Worm (Caenorhabditis elegans) whole organism, late embryonic: Measurements from ENCODE around the gene Y16B4A.2.
A peak's percentile ranks its signal among the peaks of the same experiment; 100 is the strongest.

Experiments used
- F13H6.1 ChIP-seq: sonication (generic microtip); optimal IDR thresholded peaks from 2 replicates; lab custom pipeline; 2016; ENCODE audit warnings: missing genetic modification characterization, missing compliant biosample characterization
- K02D7.2 ChIP-seq: sonication (generic microtip); optimal IDR thresholded peaks from 2 replicates; lab custom pipeline; 2017; ENCODE audit warnings: mild to moderate bottlenecking, missing genetic modification characterization, missing compliant biosample characterization
- K09A11.1 ChIP-seq: sonication (generic microtip); optimal IDR thresholded peaks from 2 replicates; lab custom pipeline; 2017; ENCODE audit warnings: antibody characterized with exemption, mild to moderate bottlenecking, missing genetic modification characterization, missing compliant biosample characterization; ENCODE audit not compliant: insufficient read depth
- T23F11.4 ChIP-seq: fragments of 200-800 bp; sonication (Bioruptor generic); optimal IDR thresholded peaks from 2 replicates; lab custom pipeline; 2018; ENCODE audit warnings: mild to moderate bottlenecking, missing genetic modification characterization, missing compliant biosample characterization
- Y22D7AL.16 ChIP-seq: sonication (generic microtip); optimal IDR thresholded peaks from 2 replicates; lab custom pipeline; 2016; ENCODE audit warnings: missing genetic modification characterization, missing compliant biosample characterization
- ama-1 ChIP-seq: fragments of 150-350 bp; optimal IDR thresholded peaks from 2 replicates; lab custom pipeline; 2014
- ceh-14 ChIP-seq: sonication (generic microtip); optimal IDR thresholded peaks from 2 replicates; lab custom pipeline; 2016; ENCODE audit warnings: missing genotype, missing genetic modification characterization, missing compliant biosample characterization
- ceh-22 ChIP-seq: sonication (generic microtip); optimal IDR thresholded peaks from 2 replicates; lab custom pipeline; 2017; ENCODE audit warnings: missing biosample characterization, missing genetic modification characterization
- ceh-24 ChIP-seq: sonication (generic microtip); optimal IDR thresholded peaks from 2 replicates; lab custom pipeline; 2016; ENCODE audit warnings: mild to moderate bottlenecking, missing genetic modification characterization, missing compliant biosample characterization
- ceh-30 ChIP-seq: fragments of 150-350 bp; optimal IDR thresholded peaks from 2 replicates; lab custom pipeline; 2014; ENCODE audit warnings: missing biosample characterization, missing genetic modification characterization
- ceh-45 ChIP-seq: fragments of 200-800 bp; sonication (Bioruptor generic); IDR thresholded peaks from 2 replicates; pipeline ENCODE4 v1.3.6; 2022; ENCODE audit warnings: missing genetic modification reagents, missing genetic modification characterization, missing compliant biosample characterization
- ceh-48 ChIP-seq: sonication (generic microtip); optimal IDR thresholded peaks from 2 replicates; lab custom pipeline; 2016; ENCODE audit warnings: missing genetic modification characterization, inconsistent platforms, missing compliant biosample characterization
- ceh-6 ChIP-seq: fragments of 200-800 bp; sonication (Bioruptor generic); optimal IDR thresholded peaks from 2 replicates; lab custom pipeline; 2018; ENCODE audit warnings: mild to moderate bottlenecking, missing genetic modification characterization, missing compliant biosample characterization
- che-1 ChIP-seq: sonication (generic microtip); optimal IDR thresholded peaks from 2 replicates; lab custom pipeline; 2016; ENCODE audit warnings: mild to moderate bottlenecking, missing genetic modification characterization, missing compliant biosample characterization
- dmd-4 ChIP-seq: sonication (generic microtip); optimal IDR thresholded peaks from 2 replicates; lab custom pipeline; 2016; ENCODE audit warnings: borderline replicate concordance, missing genetic modification characterization, missing compliant biosample characterization
- elt-4 ChIP-seq: sonication (generic microtip); optimal IDR thresholded peaks from 2 replicates; lab custom pipeline; 2016; ENCODE audit warnings: missing genetic modification characterization, missing compliant biosample characterization
- ets-4 ChIP-seq: sonication (generic microtip); optimal IDR thresholded peaks from 2 replicates; lab custom pipeline; 2016; ENCODE audit warnings: missing genetic modification characterization, missing compliant biosample characterization
- fkh-10 ChIP-seq: fragments of 150-350 bp; optimal IDR thresholded peaks from 2 replicates; lab custom pipeline; 2014; ENCODE audit warnings: missing biosample characterization, missing genetic modification reagents, missing genetic modification characterization
- gmeb-2 ChIP-seq: sonication (generic microtip); optimal IDR thresholded peaks from 2 replicates; lab custom pipeline; 2016; ENCODE audit warnings: missing genetic modification characterization, inconsistent platforms, missing compliant biosample characterization
- hlh-15 ChIP-seq: sonication (generic microtip); optimal IDR thresholded peaks from 2 replicates; lab custom pipeline; 2016; ENCODE audit warnings: missing genetic modification characterization, missing compliant biosample characterization
- hlh-30 ChIP-seq: sonication (generic microtip); optimal IDR thresholded peaks from 2 replicates; lab custom pipeline; 2017; ENCODE audit warnings: antibody characterized with exemption, missing genetic modification characterization, missing compliant biosample characterization; ENCODE audit not compliant: insufficient read depth
- hlh-8 ChIP-seq: sonication (generic microtip); optimal IDR thresholded peaks from 2 replicates; lab custom pipeline; 2016; ENCODE audit warnings: missing genotype, missing genetic modification characterization, missing compliant biosample characterization
- mec-3 ChIP-seq: sonication (generic microtip); optimal IDR thresholded peaks from 2 replicates; lab custom pipeline; 2016; ENCODE audit warnings: borderline replicate concordance, missing genetic modification characterization, missing compliant biosample characterization
- nfya-1 ChIP-seq: sonication (generic microtip); optimal IDR thresholded peaks from 2 replicates; lab custom pipeline; 2017; ENCODE audit warnings: missing genetic modification characterization, mild to moderate bottlenecking, missing compliant biosample characterization, antibody characterized with exemption, moderate library complexity
- nhr-232 ChIP-seq: sonication (generic microtip); optimal IDR thresholded peaks from 2 replicates; lab custom pipeline; 2016; ENCODE audit warnings: missing genetic modification characterization, missing compliant biosample characterization
- odd-2 ChIP-seq: sonication (generic microtip); optimal IDR thresholded peaks from 2 replicates; lab custom pipeline; 2017; ENCODE audit warnings: antibody characterized with exemption, mild to moderate bottlenecking, missing genetic modification characterization, missing compliant biosample characterization
- pag-3 ChIP-seq: sonication (generic microtip); optimal IDR thresholded peaks from 2 replicates; lab custom pipeline; 2016; ENCODE audit warnings: missing compliant biosample characterization, missing genetic modification characterization, borderline replicate concordance
- pax-1 ChIP-seq: fragments of 150-350 bp; optimal IDR thresholded peaks from 2 replicates; lab custom pipeline; 2014; ENCODE audit warnings: missing biosample characterization, missing genetic modification characterization
- pqm-1 ChIP-seq: sonication (generic microtip); optimal IDR thresholded peaks from 2 replicates; lab custom pipeline; 2016; ENCODE audit warnings: missing genetic modification characterization, missing compliant biosample characterization
- ref-2 ChIP-seq: sonication (generic microtip); optimal IDR thresholded peaks from 2 replicates; lab custom pipeline; 2016; ENCODE audit warnings: missing genetic modification characterization, missing compliant biosample characterization
- sdc-2 ChIP-seq: sonication (generic microtip); optimal IDR thresholded peaks from 2 replicates; lab custom pipeline; 2016; ENCODE audit warnings: missing genotype, missing genetic modification characterization, missing compliant biosample characterization
- syd-9 ChIP-seq: sonication (generic microtip); optimal IDR thresholded peaks from 2 replicates; lab custom pipeline; 2016; ENCODE audit warnings: mild to moderate bottlenecking, missing genetic modification characterization, moderate library complexity, missing compliant biosample characterization
- tbx-7 ChIP-seq: sonication (generic microtip); optimal IDR thresholded peaks from 2 replicates; lab custom pipeline; 2016; ENCODE audit warnings: missing genotype, missing genetic modification characterization, missing compliant biosample characterization
- unc-3 ChIP-seq, 2 experiments: fragments of 200-800 bp in 1 of 2; sonication (Bioruptor generic) in 1 of 2; sonication (generic microtip) in 1 of 2; conservative IDR thresholded peaks in 1 of 2; optimal IDR thresholded peaks in 1 of 2; 2 replicates each; pipeline versions ENCODE4 v1.3.6 to Lab custom; 2016 to 2022; ENCODE audit warnings: missing compliant biosample characterization in 2 of 2, missing genetic modification characterization in 2 of 2, missing genetic modification reagents in 1 of 2
- zip-5 ChIP-seq: sonication (generic microtip); optimal IDR thresholded peaks from 2 replicates; lab custom pipeline; 2016; ENCODE audit warnings: missing genetic modification characterization, missing compliant biosample characterization
- ztf-16 ChIP-seq: sonication (generic microtip); optimal IDR thresholded peaks from 2 replicates; lab custom pipeline; 2017; ENCODE audit warnings: missing genetic modification characterization, missing compliant biosample characterization

Gene Y16B4A.2

DNA sequence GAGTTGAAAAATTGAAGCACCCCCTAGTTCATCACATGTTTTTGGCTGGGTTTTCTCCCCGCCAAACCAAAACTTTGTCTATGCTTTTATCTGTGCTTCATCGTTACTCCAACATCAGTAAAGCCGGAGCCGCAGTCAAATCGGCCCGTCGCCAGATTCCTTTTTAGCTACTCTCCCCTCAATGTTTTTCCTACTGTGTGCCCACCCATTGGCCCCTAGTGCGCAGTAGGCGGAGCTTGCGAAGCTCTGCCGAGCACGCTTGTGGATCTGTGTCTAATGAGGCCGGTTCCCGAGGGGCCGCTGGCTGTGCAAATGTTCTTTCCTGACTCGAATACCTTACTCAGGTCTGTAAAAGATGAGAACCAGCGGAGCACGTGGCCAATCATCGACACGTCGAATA lies 4.7 kb upstream of the Y16B4A.2 start:
- TF ChIP-seq Y22D7AL.16 (tag; lab: Kevin White, UChicago), result no peak
- TF ChIP-seq nfya-1 (tag; lab: Kevin White, UChicago), result peak; percentile 21
- TF ChIP-seq unc-3 (GFP tag; conservative IDR thresholded peaks at IDR 0.05; lab: Robert Waterston, UW), result 0 out of 2 replicates have a peak, but pooled peaks have one; percentile 48
- TF ChIP-seq unc-3 (tag; optimal IDR thresholded peaks at IDR 0.05; lab: Kevin White, UChicago), result no peak

DNA sequence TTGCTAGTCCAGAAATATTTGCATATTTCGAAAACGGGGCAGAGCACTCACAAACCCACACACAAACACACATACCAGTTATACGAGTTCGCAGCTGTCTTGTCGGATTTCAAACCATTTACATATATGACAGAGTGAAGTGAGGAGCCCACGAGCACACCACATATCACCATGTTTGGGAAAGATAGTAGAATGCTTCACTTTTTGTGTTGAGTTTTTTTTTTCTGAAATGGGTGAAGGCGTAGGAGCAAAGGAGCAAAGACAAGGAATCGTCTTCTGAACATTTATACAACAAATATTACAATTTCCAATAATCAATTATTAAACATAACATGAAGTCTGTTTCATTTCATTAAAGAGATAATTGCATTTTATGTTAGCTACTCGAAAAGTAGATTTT lies 3.6 kb upstream of the Y16B4A.2 start:
- TF ChIP-seq pag-3 (tag; lab: Kevin White, UChicago), result no peak
- TF ChIP-seq hlh-15 (tag; lab: Kevin White, UChicago), result no peak
- TF ChIP-seq zip-5 (tag; lab: Kevin White, UChicago), result no peak
- TF ChIP-seq ceh-22 (tag; lab: Kevin White, UChicago), result no peak
- no peak for TF ChIP-seq nhr-232
- TF ChIP-seq ceh-30, result no peak
- TF ChIP-seq ama-1 (lab: Kevin White, UChicago), result no peak
- TF ChIP-seq, all 69 proteins: peak for 0

ce11 chrX:14773238-14773637 lies 1.6 kb upstream of the Y16B4A.2 start, which contains the start of gene unc-3:
Gene unc-3 (plus strand): TSS chrX:14773538.
- no peak for TF ChIP-seq T23F11.4

ce11 chrX:14770336-14770735 lies 1.3 kb downstream of the Y16B4A.2 start:
- TF ChIP-seq nhr-232 (no peak), ceh-14 (tag; lab: Kevin White, UChicago) (no peak), pqm-1 (no peak), ceh-30 (no peak), mec-3 (no peak), ceh-48 (tag; lab: Kevin White, UChicago) (no peak), fkh-10 (GFP tag; lab: Kevin White, UChicago) (no peak), ama-1 (lab: Kevin White, UChicago) (no peak), F13H6.1 (tag; lab: Kevin White, UChicago) (no peak), K02D7.2 (tag; lab: Kevin White, UChicago) (no peak), dmd-4 (tag; lab: Kevin White, UChicago) (no peak), K09A11.1 (tag; lab: Kevin White, UChicago) (no peak), odd-2 (tag; lab: Kevin White, UChicago) (no peak), hlh-15 (tag; lab: Kevin White, UChicago) (no peak)

- TF ChIP-seq syd-9 (no peak), Y22D7AL.16 (tag; lab: Kevin White, UChicago) (no peak), ref-2 (no peak), ama-1 (lab: Kevin White, UChicago) (no peak), che-1 (tag; lab: Kevin White, UChicago) (no peak), ceh-22 (tag; lab: Kevin White, UChicago) (no peak), tbx-7 (tag; lab: Kevin White, UChicago) (no peak), hlh-30 (tag; lab: Kevin White, UChicago) (no peak), mec-3 (no peak), pag-3 (tag; lab: Kevin White, UChicago) (no peak)
Measured at ce11 chrX:14768989-14769388, 2.7 kb downstream of the Y16B4A.2 start.

- no peak for TF ChIP-seq elt-4
- TF ChIP-seq gmeb-2 (tag; lab: Kevin White, UChicago), result no peak
- TF ChIP-seq ceh-45 (GFP tag; lab: Robert Waterston, UW), result no peak
- no peak for TF ChIP-seq pax-1 (tag; lab: Kevin White, UChicago)
- TF ChIP-seq ceh-6 (GFP tag; lab: Kevin White, UChicago), result no peak
- no peak for TF ChIP-seq sdc-2 (tag; lab: Kevin White, UChicago)
- TF ChIP-seq syd-9, result no peak
- TF ChIP-seq ztf-16 (tag; lab: Kevin White, UChicago), result no peak
- no peak for TF ChIP-seq hlh-8 (tag; lab: Kevin White, UChicago)
- TF ChIP-seq ceh-24 (tag; lab: Kevin White, UChicago), result no peak
- TF ChIP-seq mec-3, result no peak
- no peak for TF ChIP-seq ets-4
Measured at ce11 chrX:14767813-14768212, 3.8 kb downstream of the Y16B4A.2 start.
